Worm (Caenorhabditis elegans): Measurements from ENCODE around the gene nhr-1.

- TF ChIP-seq jun-1 (tag; optimal IDR thresholded peaks at IDR 0.05) (no peak), lin-15B (tag; optimal IDR thresholded peaks at IDR 0.05) (no peak), nhr-25 (tag; optimal IDR thresholded peaks at IDR 0.05) (no peak), snpc-4 (tag; optimal IDR thresholded peaks at IDR 0.05) (no peak), ama-1 (optimal IDR thresholded peaks at IDR 0.05) (no peak), fkh-10 (GFP tag; optimal IDR thresholded peaks at IDR 0.05) (no peak), pha-4 (tag; optimal IDR thresholded peaks at IDR 0.05) (peak; percentile 21), ztf-11 (tag; optimal IDR thresholded peaks at IDR 0.05) (no peak), tbx-2 (tag; optimal IDR thresholded peaks at IDR 0.05) (no peak), nhr-12 (tag; optimal IDR thresholded peaks at IDR 0.05) (no peak)
Observed at ce11 chrX:17475974-17476373, 37.9 kb upstream of the nhr-1 start.
